Worm (Caenorhabditis elegans): ENCODE data around the gene ttx-1.

ce11 chrV:20034912-20035311 lies 29.1 kb downstream of the ttx-1 start:
- TF ChIP-seq elt-3 (tag; optimal IDR thresholded peaks at IDR 0.05) (no peak), elt-2 (tag; optimal IDR thresholded peaks at IDR 0.05) (no peak)
